Worm (Caenorhabditis elegans): ENCODE data around the gene oac-7.

Gene oac-7

ce11 chrV:16357253-16357652, 47.6 kb downstream of the oac-7 start, which contains the start of gene pptr-1:
Gene pptr-1 (plus strand): TSS chrV:16357521.
- TF ChIP-seq skn-1 (tag; optimal IDR thresholded peaks at IDR 0.05) (no peak), fos-1 (tag; optimal IDR thresholded peaks at IDR 0.05) (peak; percentile 70), F13H6.1 (tag; optimal IDR thresholded peaks at IDR 0.05) (no peak), sma-9 (GFP tag; optimal IDR thresholded peaks at IDR 0.05) (no peak), sma-9 (tag; optimal IDR thresholded peaks at IDR 0.05) (no peak), blmp-1 (tag; optimal IDR thresholded peaks at IDR 0.05; ENCODE audit: insufficient read depth) (peak; percentile 86), ztf-1 (GFP tag; conservative IDR thresholded peaks at IDR 0.05) (no peak), crh-2 (tag; optimal IDR thresholded peaks at IDR 0.05) (peak; percentile 12), lin-39 (tag; optimal IDR thresholded peaks at IDR 0.05) (no peak)

DNA sequence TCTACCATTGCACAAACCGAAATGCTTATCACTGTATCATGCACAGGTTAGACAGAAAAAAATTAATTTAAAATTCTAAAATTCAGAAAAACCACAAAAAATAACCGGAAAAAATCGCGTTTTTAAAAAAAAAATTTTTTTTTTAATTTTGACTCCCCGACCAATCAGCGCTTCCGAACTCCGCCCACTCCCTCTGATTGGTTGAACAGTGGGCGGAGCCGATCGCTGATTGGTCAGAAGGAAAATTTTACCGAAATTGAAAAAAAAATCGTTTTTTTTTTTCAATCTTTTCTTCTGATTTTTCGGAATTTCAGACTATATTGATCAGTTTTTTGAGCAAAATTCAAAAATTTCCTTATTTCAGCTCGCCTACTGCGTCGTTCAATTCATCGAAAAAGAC, 51.7 kb downstream of the oac-7 start:
- TF ChIP-seq aly-2 (tag; optimal IDR thresholded peaks at IDR 0.05): no peak
- no peak for TF ChIP-seq R02D3.7 (tag; optimal IDR thresholded peaks at IDR 0.05)
- TF ChIP-seq ZK546.5 (tag; optimal IDR thresholded peaks at IDR 0.05): no peak
- TF ChIP-seq ztf-11 (tag; optimal IDR thresholded peaks at IDR 0.05): no peak
- TF ChIP-seq gmeb-1 (tag; optimal IDR thresholded peaks at IDR 0.05): no peak
- TF ChIP-seq nhr-77 (tag; optimal IDR thresholded peaks at IDR 0.05): no peak
- no peak for TF ChIP-seq C34F6.9 (tag; optimal IDR thresholded peaks at IDR 0.05)
- TF ChIP-seq sma-9 (GFP tag; optimal IDR thresholded peaks at IDR 0.05): no peak
- TF ChIP-seq sma-9 (tag; optimal IDR thresholded peaks at IDR 0.05): no peak
- no peak for TF ChIP-seq nhr-6 (tag; optimal IDR thresholded peaks at IDR 0.05)
- TF ChIP-seq sem-4 (tag; optimal IDR thresholded peaks at IDR 0.05): no peak
- no peak for TF ChIP-seq skn-1 (tag; optimal IDR thresholded peaks at IDR 0.05)
- no peak for TF ChIP-seq nhr-237 (tag; optimal IDR thresholded peaks at IDR 0.05)
- no peak for TF ChIP-seq unc-62 (GFP tag; optimal IDR thresholded peaks at IDR 0.05)
- TF ChIP-seq mdl-1 (tag; optimal IDR thresholded peaks at IDR 0.05): no peak
- TF ChIP-seq lin-39 (tag; optimal IDR thresholded peaks at IDR 0.05): no peak
- TF ChIP-seq peb-1 (tag; optimal IDR thresholded peaks at IDR 0.05): no peak

Measured in whole organism, L2 larva.